Fruit fly (Drosophila melanogaster) whole organism, adult: ENCODE measurements around the gene CG31380.

Experiments used
- CG7045 ChIP-seq: fragments of 200-800 bp; sonication (Bioruptor generic); optimal IDR thresholded peaks from 2 replicates; lab custom pipeline; 2017; ENCODE audit warnings: missing biosample characterization, mild to moderate bottlenecking, missing genetic modification characterization
- Clk ChIP-seq: fragments of 200-800 bp; sonication (Bioruptor generic); optimal IDR thresholded peaks from 2 replicates; lab custom pipeline; 2017; ENCODE audit warnings: missing biosample characterization, missing genetic modification characterization
- Hr96 ChIP-seq: fragments of 200-800 bp; sonication (Bioruptor generic); optimal IDR thresholded peaks from 2 replicates; lab custom pipeline; 2016; ENCODE audit warnings: missing biosample characterization, missing genetic modification characterization

dm6 chr3R:25790371-25790770 is 1.1 kb upstream of the CG31380 start, which contains the start of gene CG31093:
- TF ChIP-seq CG7045 (GFP tag; lab: Kevin White, UChicago) (no peak), Hr96 (GFP tag; lab: Kevin White, UChicago) (no peak), Clk (GFP tag; lab: Kevin White, UChicago) (no peak)
